Worm (Caenorhabditis elegans) whole organism, L4 larva: ENCODE results near the gene fbxb-55.
A peak's percentile ranks its signal among the peaks of the same experiment; 100 is the strongest.

Source experiments
- T26A8.4 ChIP-seq: fragments of 200-800 bp; sonication (Bioruptor generic); IDR thresholded peaks from 2 replicates; pipeline ENCODE4 v1.3.6; 2022; ENCODE audit warnings: missing genetic modification characterization, missing compliant biosample characterization
- Y5F2A.4 ChIP-seq: fragments of 200-800 bp; sonication (Bioruptor generic); optimal IDR thresholded peaks from 2 replicates; lab custom pipeline; 2018; ENCODE audit warnings: mild to moderate bottlenecking, missing genetic modification characterization, missing compliant biosample characterization
- ZK546.5 ChIP-seq, 2 experiments: sonication (generic microtip); optimal IDR thresholded peaks; 2 replicates each; lab custom pipeline; 2017; ENCODE audit warnings: missing biosample characterization in 2 of 2, missing genetic modification characterization in 2 of 2
- aha-1 ChIP-seq: fragments of 150-350 bp; peaks from one replicate; lab custom pipeline; 2014; ENCODE audit warnings: missing biosample characterization, missing genetic modification characterization
- aly-2 ChIP-seq: sonication (generic microtip); optimal IDR thresholded peaks from 2 replicates; lab custom pipeline; 2018; ENCODE audit warnings: missing biosample characterization, missing genetic modification characterization
- ama-1 ChIP-seq: fragments of 150-350 bp; optimal IDR thresholded peaks from 2 replicates; lab custom pipeline; 2014; ENCODE audit warnings: inconsistent platforms, mixed read lengths
- arid-1 ChIP-seq: fragments of 200-800 bp; sonication (Bioruptor generic); conservative IDR thresholded peaks from 2 replicates; pipeline ENCODE4 v1.3.6; 2022; ENCODE audit warnings: missing genetic modification reagents, missing genetic modification characterization, missing compliant biosample characterization
- ces-1 ChIP-seq: fragments of 150-350 bp; sonication (generic microtip); optimal IDR thresholded peaks from 4 replicates; lab custom pipeline; 2014; ENCODE audit warnings: missing biosample characterization, missing genetic modification reagents, missing genetic modification characterization
- cey-2 ChIP-seq: sonication (generic microtip); optimal IDR thresholded peaks from 3 replicates; lab custom pipeline; 2017; ENCODE audit warnings: missing genetic modification characterization, mild to moderate bottlenecking, missing compliant biosample characterization, antibody characterized with exemption, borderline replicate concordance; ENCODE audit not compliant: insufficient read depth
- daf-16 ChIP-seq, 3 experiments: sonication (generic microtip); optimal IDR thresholded peaks; 2 replicates each; lab custom pipeline; 2016 to 2017; ENCODE audit warnings: missing genetic modification characterization in 3 of 3, missing genetic modification reagents in 3 of 3, mild to moderate bottlenecking in 2 of 3, missing compliant biosample characterization in 2 of 3, missing biosample characterization in 1 of 3, moderate library complexity in 1 of 3
- daf-19 ChIP-seq: fragments of 200-800 bp; sonication (Bioruptor generic); conservative IDR thresholded peaks from 2 replicates; pipeline ENCODE4 v1.3.6; 2022; ENCODE audit warnings: missing genetic modification characterization, missing compliant biosample characterization
- dmd-6 ChIP-seq: fragments of 200-800 bp; sonication (Bioruptor generic); IDR thresholded peaks from 2 replicates; pipeline ENCODE4 v1.3.6; 2022; ENCODE audit warnings: missing genetic modification reagents, missing genetic modification characterization, missing compliant biosample characterization
- dmd-8 ChIP-seq: fragments of 200-800 bp; sonication (Bioruptor generic); IDR thresholded peaks from 2 replicates; pipeline ENCODE4 v1.3.6; 2022; ENCODE audit warnings: missing genetic modification characterization, missing compliant biosample characterization
- dve-1 ChIP-seq: sonication (generic microtip); optimal IDR thresholded peaks from 2 replicates; lab custom pipeline; 2017; ENCODE audit warnings: antibody characterized with exemption, mild to moderate bottlenecking, missing genetic modification characterization, missing compliant biosample characterization; ENCODE audit not compliant: insufficient read depth
- fkh-10 ChIP-seq: fragments of 150-350 bp; optimal IDR thresholded peaks from 2 replicates; lab custom pipeline; 2014; ENCODE audit warnings: missing biosample characterization, missing genetic modification reagents, missing genetic modification characterization
- gei-8 ChIP-seq: fragments of 200-800 bp; sonication (Bioruptor generic); optimal IDR thresholded peaks from 2 replicates; lab custom pipeline; 2018; ENCODE audit warnings: mild to moderate bottlenecking, missing genetic modification characterization, missing compliant biosample characterization
- hlh-11 ChIP-seq: fragments of 200-800 bp; sonication (Bioruptor generic); optimal IDR thresholded peaks from 2 replicates; lab custom pipeline; 2018; ENCODE audit warnings: mild to moderate bottlenecking, missing genetic modification characterization, missing compliant biosample characterization
- jun-1 ChIP-seq: fragments of 150-350 bp; optimal IDR thresholded peaks from 2 replicates; lab custom pipeline; 2014; ENCODE audit warnings: missing biosample characterization, missing genetic modification reagents, missing genetic modification characterization
- lim-7 ChIP-seq: fragments of 200-800 bp; sonication (Bioruptor generic); IDR thresholded peaks from 2 replicates; pipeline ENCODE4 v1.3.6; 2022; ENCODE audit warnings: missing genetic modification characterization, missing compliant biosample characterization
- lin-13 ChIP-seq: fragments of 150-350 bp; optimal IDR thresholded peaks from 2 replicates; lab custom pipeline; 2014; ENCODE audit warnings: missing biosample characterization, missing genetic modification reagents, missing genetic modification characterization
- lin-29 ChIP-seq: fragments of 200-800 bp; sonication (Bioruptor generic); IDR thresholded peaks from 2 replicates; pipeline ENCODE4 v1.3.6; 2022; ENCODE audit warnings: missing genetic modification reagents, missing genetic modification characterization, missing compliant biosample characterization
- lir-3 ChIP-seq: sonication (generic microtip); optimal IDR thresholded peaks from 2 replicates; lab custom pipeline; 2016; ENCODE audit warnings: mild to moderate bottlenecking, missing genetic modification characterization, missing compliant biosample characterization
- lsy-2 ChIP-seq, 2 experiments: fragments of 150-350 bp in 1 of 2; sonication (generic microtip) in 1 of 2; optimal IDR thresholded peaks; 2 replicates each; lab custom pipeline; 2014 to 2017; ENCODE audit warnings: missing biosample characterization in 2 of 2, missing genetic modification characterization in 2 of 2
- mep-1 ChIP-seq: fragments of 150-350 bp; sonication (generic microtip); optimal IDR thresholded peaks from 3 replicates; lab custom pipeline; 2014; ENCODE audit warnings: missing biosample characterization, missing genetic modification characterization
- mes-2 ChIP-seq: sonication (generic microtip); optimal IDR thresholded peaks from 2 replicates; lab custom pipeline; 2016; ENCODE audit warnings: missing genotype, mild to moderate bottlenecking, missing genetic modification characterization, missing compliant biosample characterization; ENCODE audit not compliant: poor library complexity, severe bottlenecking
- nhr-102 ChIP-seq: sonication (generic microtip); optimal IDR thresholded peaks from 2 replicates; lab custom pipeline; 2016; ENCODE audit warnings: mild to moderate bottlenecking, missing genetic modification characterization, moderate library complexity, missing compliant biosample characterization
- nhr-25 ChIP-seq: sonication (generic microtip); optimal IDR thresholded peaks from 2 replicates; lab custom pipeline; 2017; ENCODE audit warnings: missing genetic modification characterization, mild to moderate bottlenecking, missing compliant biosample characterization, antibody characterized with exemption, moderate library complexity, borderline replicate concordance; ENCODE audit not compliant: insufficient read depth
- nhr-28 ChIP-seq: fragments of 150-350 bp; optimal IDR thresholded peaks from 2 replicates; lab custom pipeline; 2014; ENCODE audit warnings: missing biosample characterization, missing genetic modification characterization
- nhr-42 ChIP-seq: fragments of 200-800 bp; sonication (Bioruptor generic); IDR thresholded peaks from 2 replicates; pipeline ENCODE4 v1.3.6; 2022; ENCODE audit warnings: missing genetic modification characterization, missing compliant biosample characterization
- nhr-77 ChIP-seq: fragments of 150-350 bp; optimal IDR thresholded peaks from 2 replicates; lab custom pipeline; 2014; ENCODE audit warnings: missing biosample characterization, missing genetic modification characterization
- rbr-2 ChIP-seq: sonication (generic microtip); optimal IDR thresholded peaks from 2 replicates; lab custom pipeline; 2016; ENCODE audit warnings: missing genotype, missing genetic modification characterization, missing compliant biosample characterization
- set-16 ChIP-seq: fragments of 200-800 bp; sonication (Bioruptor generic); IDR thresholded peaks from 2 replicates; pipeline ENCODE4 v1.3.6; 2022; ENCODE audit warnings: missing genetic modification reagents, missing genetic modification characterization, missing compliant biosample characterization
- snpc-1.2 ChIP-seq: fragments of 200-800 bp; sonication (Bioruptor generic); IDR thresholded peaks from 2 replicates; pipeline ENCODE4 v1.3.6; 2022; ENCODE audit warnings: missing genetic modification reagents, missing genetic modification characterization, missing compliant biosample characterization
- snpc-4 ChIP-seq: fragments of 150-350 bp; optimal IDR thresholded peaks from 2 replicates; lab custom pipeline; 2014; ENCODE audit warnings: missing biosample characterization, missing genetic modification characterization
- spr-3 ChIP-seq: fragments of 200-800 bp; sonication (Bioruptor generic); optimal IDR thresholded peaks from 2 replicates; lab custom pipeline; 2018; ENCODE audit warnings: mild to moderate bottlenecking, missing genetic modification characterization, missing compliant biosample characterization
- tag-97 ChIP-seq: fragments of 200-800 bp; sonication (Bioruptor generic); IDR thresholded peaks from 2 replicates; pipeline ENCODE4 v1.3.6; 2022; ENCODE audit warnings: missing genetic modification characterization, missing compliant biosample characterization
- unc-130 ChIP-seq: sonication (generic microtip); optimal IDR thresholded peaks from 2 replicates; lab custom pipeline; 2016; ENCODE audit warnings: missing genetic modification reagents, missing genetic modification characterization, missing compliant biosample characterization
- unc-39 ChIP-seq: sonication (generic microtip); optimal IDR thresholded peaks from 2 replicates; lab custom pipeline; 2017; ENCODE audit warnings: missing biosample characterization, missing genetic modification characterization
- unc-62 ChIP-seq, 3 experiments: fragments of 150-350 bp in 1 of 3; sonication (generic microtip); optimal IDR thresholded peaks in 2 of 3; peaks in 1 of 3; 1 replicate in 1 of 3; 2 replicates in 2 of 3; lab custom pipeline; 2014 to 2017; ENCODE audit warnings: missing biosample characterization in 3 of 3, missing genetic modification characterization in 3 of 3, missing genetic modification reagents in 3 of 3, missing genotype in 1 of 3
- vab-7 ChIP-seq: fragments of 200-800 bp; sonication (Bioruptor generic); IDR thresholded peaks from 2 replicates; pipeline ENCODE4 v1.3.6; 2022; ENCODE audit warnings: missing genetic modification reagents, missing genetic modification characterization, missing compliant biosample characterization
- zfp-2 ChIP-seq: sonication (generic microtip); optimal IDR thresholded peaks from 2 replicates; lab custom pipeline; 2016; ENCODE audit warnings: mild to moderate bottlenecking, missing genetic modification characterization, missing compliant biosample characterization
- zip-2 ChIP-seq: fragments of 150-350 bp; optimal IDR thresholded peaks from 2 replicates; lab custom pipeline; 2014; ENCODE audit warnings: missing biosample characterization, missing genetic modification characterization
- ztf-11 ChIP-seq: fragments of 150-350 bp; optimal IDR thresholded peaks from 2 replicates; lab custom pipeline; 2014; ENCODE audit warnings: missing biosample characterization, missing genetic modification characterization
- ztf-7 ChIP-seq: fragments of 150-350 bp; optimal IDR thresholded peaks from 2 replicates; lab custom pipeline; 2014; ENCODE audit warnings: missing biosample characterization, missing genetic modification characterization

Gene fbxb-55

DNA sequence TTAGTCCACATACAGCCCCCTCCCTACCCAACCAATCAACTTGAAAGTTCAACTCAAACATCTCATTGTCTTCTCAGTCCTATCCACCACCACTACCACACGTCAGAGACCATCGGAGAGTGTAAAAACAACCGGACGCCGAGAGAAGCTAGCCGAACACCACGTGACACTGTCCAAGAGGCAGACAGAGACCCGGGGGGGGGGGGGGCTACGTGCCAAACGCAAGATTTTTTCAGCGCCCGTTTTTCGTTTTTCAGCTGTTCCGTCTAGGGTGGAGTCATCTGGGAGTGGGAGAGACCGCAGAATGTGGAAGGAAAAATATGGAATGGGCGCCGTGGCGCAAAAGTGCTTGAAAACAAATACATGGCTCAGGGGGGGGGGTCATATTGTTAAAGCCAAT lies 42.7 kb upstream of the fbxb-55 start (continued):
- TF ChIP-seq cey-2 (tag; lab: Kevin White, UChicago), result no peak
- TF ChIP-seq tag-97 (GFP tag; lab: Robert Waterston, UW), result no peak
- TF ChIP-seq spr-3 (GFP tag; lab: Kevin White, UChicago), result no peak
- TF ChIP-seq aly-2 (tag; lab: Kevin White, UChicago), result no peak
- no peak for TF ChIP-seq nhr-42 (GFP tag; lab: Robert Waterston, UW)
- TF ChIP-seq gei-8 (GFP tag; lab: Kevin White, UChicago), result no peak
- TF ChIP-seq jun-1, result peak; percentile 22
- TF ChIP-seq zfp-2, result no peak
- TF ChIP-seq ztf-11 (tag; lab: Kevin White, UChicago), result no peak
- no peak for TF ChIP-seq lim-7 (GFP tag; lab: Robert Waterston, UW)
- TF ChIP-seq snpc-4, result no peak
- peak; percentile 82 for TF ChIP-seq mep-1 (tag; lab: Kevin White, UChicago)
- TF ChIP-seq lin-13, result no peak
- TF ChIP-seq T26A8.4, result no peak; the same call in 1 of the 2 replicates
- peak in 1 of 2 experiments; percentile 53 for TF ChIP-seq lsy-2 (tag; optimal IDR thresholded peaks at IDR 0.05; lab: Kevin White, UChicago)
- no peak for TF ChIP-seq ztf-7 (tag; lab: Kevin White, UChicago)
- TF ChIP-seq fkh-10, result no peak
- TF ChIP-seq dve-1, result peak; percentile 87

DNA sequence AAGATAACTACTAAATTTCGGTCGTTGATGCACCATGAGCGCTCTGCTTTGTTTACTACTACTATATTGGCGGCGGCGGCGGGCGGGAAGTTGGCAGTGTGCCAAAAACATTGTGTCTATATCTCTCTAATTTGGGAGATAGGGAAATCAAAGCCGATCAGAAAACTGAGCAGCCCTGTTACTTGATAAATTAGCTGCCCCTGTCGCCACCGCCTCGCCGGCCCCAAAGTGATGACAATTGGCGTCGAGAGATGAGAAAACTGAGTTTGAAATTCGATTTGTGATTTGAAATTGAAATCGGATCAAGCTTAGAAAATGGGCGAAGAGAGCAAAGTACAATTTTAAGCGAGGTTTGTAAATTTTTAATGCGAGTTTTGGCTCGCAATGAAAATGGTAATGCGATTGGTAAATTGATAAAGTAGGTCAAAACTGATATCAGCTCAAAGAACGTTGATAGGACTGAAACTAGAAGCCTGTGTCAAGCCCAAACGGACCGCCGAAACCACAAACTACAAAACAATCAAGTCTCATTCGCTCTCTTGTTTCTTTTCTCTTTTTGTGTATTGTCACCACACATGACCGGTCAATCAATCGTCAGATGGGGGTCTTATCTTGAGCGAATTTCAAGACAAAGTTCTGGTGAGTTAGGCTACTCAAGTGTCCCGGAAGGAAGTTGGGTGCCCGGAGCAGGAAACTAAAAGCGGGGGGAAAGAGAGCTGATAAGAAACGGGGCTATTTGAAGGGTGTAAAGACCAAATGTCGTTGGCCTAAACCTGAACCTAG lies 41.3 kb upstream of the fbxb-55 start:
- TF ChIP-seq arid-1 (GFP tag; lab: Robert Waterston, UW), result no peak
- TF ChIP-seq mes-2 (tag; lab: Kevin White, UChicago), result peak; percentile 13
- TF ChIP-seq T26A8.4, result no peak
- no peak for TF ChIP-seq nhr-25 (tag; lab: Kevin White, UChicago)
- peak; percentile 90 for TF ChIP-seq aha-1 (tag; lab: Kevin White, UChicago)
- TF ChIP-seq dmd-6 (GFP tag; lab: Robert Waterston, UW), result peak; percentile 75
- peak; percentile 45 for TF ChIP-seq dve-1
- TF ChIP-seq ZK546.5 (tag; optimal IDR thresholded peaks at IDR 0.05; lab: Kevin White, UChicago), result no peak
- peak in 1 of 2 experiments; percentile 3 for TF ChIP-seq unc-62 (GFP tag; optimal IDR thresholded peaks at IDR 0.05 in 1 of 2; lab: Kevin White, UChicago)
- no peak for TF ChIP-seq unc-62 (tag; optimal IDR thresholded peaks at IDR 0.05; lab: Kevin White, UChicago)
- TF ChIP-seq daf-16 (GFP tag; optimal IDR thresholded peaks at IDR 0.05; lab: Kevin White, UChicago), result peak in 1 of 2 experiments; percentile 20
- TF ChIP-seq daf-16 (tag; optimal IDR thresholded peaks at IDR 0.05; lab: Kevin White, UChicago), result peak; percentile 57
- TF ChIP-seq hlh-11 (tag; lab: Kevin White, UChicago), result peak; percentile 54
- TF ChIP-seq nhr-77 (tag; lab: Kevin White, UChicago), result no peak
- TF ChIP-seq nhr-28 (tag; lab: Kevin White, UChicago), result peak; percentile 82

DNA sequence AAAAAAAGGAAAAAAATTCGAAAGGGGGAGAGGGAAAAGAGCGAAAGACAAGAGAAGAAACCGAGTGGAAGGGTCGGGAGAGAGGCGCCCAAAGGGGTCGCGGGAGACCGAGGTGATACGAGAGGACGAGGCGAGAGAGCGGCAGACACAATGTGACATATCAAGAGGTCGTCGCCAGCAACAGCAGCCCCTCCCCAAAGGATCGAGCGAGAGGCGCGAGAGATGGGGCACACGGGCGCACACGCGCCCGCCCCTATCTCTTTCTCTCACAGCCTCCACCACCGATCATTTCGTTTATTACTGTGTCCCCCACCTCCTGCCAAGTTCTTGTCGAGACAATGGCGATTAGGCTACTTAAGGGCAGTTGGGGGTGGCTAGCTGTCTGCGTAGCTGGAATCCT lies 40.4 kb upstream of the fbxb-55 start:
- TF ChIP-seq nhr-42 (GFP tag; lab: Robert Waterston, UW) (0 out of 2 replicates have a peak, but pooled peaks have one; percentile 34), ces-1 (no peak), unc-39 (tag; lab: Kevin White, UChicago) (no peak), unc-130 (no peak), T26A8.4 (peak; percentile 76), Y5F2A.4 (peak; percentile 13), aha-1 (tag; lab: Kevin White, UChicago) (peak; percentile 97), lin-29 (GFP tag; lab: Robert Waterston, UW) (no peak), tag-97 (GFP tag; lab: Robert Waterston, UW) (no peak), dmd-8 (peak; percentile 62; the same call in 1 of the 2 replicates), nhr-77 (tag; lab: Kevin White, UChicago) (no peak), dmd-6 (GFP tag; lab: Robert Waterston, UW) (peak; percentile 92), lin-13 (no peak), snpc-1.2 (GFP tag; lab: Robert Waterston, UW) (no peak), vab-7 (no peak), lir-3 (tag; lab: Kevin White, UChicago) (no peak), mes-2 (tag; lab: Kevin White, UChicago) (no peak), zip-2 (tag; lab: Kevin White, UChicago) (no peak), set-16 (peak; percentile 99), ama-1 (lab: Kevin White, UChicago) (no peak), nhr-102 (tag; lab: Kevin White, UChicago) (peak; percentile 43), unc-62 (GFP tag; optimal IDR thresholded peaks at IDR 0.05 in 1 of 2; lab: Kevin White, UChicago) (peak in 1 of 2 experiments; percentile 59), unc-62 (tag; optimal IDR thresholded peaks at IDR 0.05; lab: Kevin White, UChicago) (no peak), rbr-2 (peak; percentile 63), daf-19 (GFP tag; lab: Robert Waterston, UW) (no peak)
